Fruit fly (Drosophila melanogaster) whole organism, larva: ENCODE measurements around the gene ClC-a.

Experiments
- noc ChIP-seq: fragments of 200-800 bp; sonication (Bioruptor generic); optimal IDR thresholded peaks from 3 replicates; lab custom pipeline; 2019; ENCODE audit warnings: missing biosample characterization, mild to moderate bottlenecking, missing genetic modification characterization, moderate library complexity

Gene ClC-a

DNA sequence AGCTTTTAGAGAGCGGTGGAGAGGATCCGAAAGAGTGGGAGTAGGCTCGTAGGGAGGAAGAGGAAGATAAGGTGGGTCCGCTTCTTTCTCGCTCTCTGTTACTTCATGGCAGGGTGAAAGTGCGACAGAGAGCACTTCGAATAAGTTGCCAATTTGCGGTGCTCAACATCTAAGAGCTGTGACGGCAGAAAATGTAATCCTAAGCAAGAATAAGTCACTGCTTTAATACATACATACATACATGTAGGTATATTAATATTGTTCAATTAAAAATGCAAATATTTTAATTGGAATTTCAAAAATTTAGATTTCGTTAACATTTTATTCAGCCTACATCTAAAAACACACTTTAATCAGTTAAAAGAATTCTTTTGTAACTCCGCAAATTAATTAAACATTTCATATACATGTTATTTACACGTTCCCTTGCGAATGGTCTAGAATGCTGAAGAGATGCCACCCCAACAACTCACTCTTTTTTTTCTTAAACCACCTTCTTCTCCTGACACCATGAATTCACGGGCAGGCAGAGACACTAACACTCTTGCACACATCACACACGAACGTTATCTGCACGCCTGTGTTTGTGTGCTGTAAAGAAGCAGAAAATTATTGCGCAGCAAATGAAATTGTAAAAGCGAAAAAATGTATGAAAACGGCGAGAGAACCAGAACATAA is 54.4 kb downstream of the ClC-a start:
- TF ChIP-seq noc, result peak; percentile 40

DNA sequence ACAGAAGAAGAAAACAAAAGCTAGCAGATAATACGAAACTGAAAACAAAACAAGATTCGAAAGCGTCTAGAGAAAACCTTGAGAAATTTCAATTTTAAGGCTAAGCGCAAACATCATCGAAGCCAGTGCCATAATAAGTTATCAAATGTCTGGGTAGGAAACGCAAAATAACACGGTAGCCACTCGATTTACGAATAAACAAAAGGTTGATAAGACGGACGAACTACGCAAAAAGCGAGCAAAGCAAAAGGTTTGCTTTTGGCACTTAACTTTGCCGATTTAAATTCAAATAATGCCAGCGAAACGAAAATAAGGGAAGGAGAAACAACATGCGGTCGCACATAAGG is 54.9 kb downstream of the ClC-a start:
- TF ChIP-seq noc, result no peak

- TF ChIP-seq noc, result no peak
Measured at dm6 chr3R:11757197-11757856, 55.7 kb downstream of the ClC-a start.

- TF ChIP-seq noc, result no peak
Measured at dm6 chr3R:11756762-11757161, 56.2 kb downstream of the ClC-a start.

dm6 chr3R:11751756-11752155 is 61.3 kb downstream of the ClC-a start:
- no peak for TF ChIP-seq noc

DNA sequence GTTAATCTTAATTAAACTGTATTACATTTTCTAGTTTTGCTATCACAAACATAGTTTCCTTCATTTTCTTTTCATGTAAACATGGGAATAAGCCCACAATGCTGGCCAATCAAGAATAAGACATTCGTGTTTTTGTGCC is 62.8 kb downstream of the ClC-a start, which contains the start of gene CG43062:
TSS of gene CG43062 (plus strand) at position 40 of the 139 bp plus-strand sequence.
- TF ChIP-seq noc, result no peak

DNA sequence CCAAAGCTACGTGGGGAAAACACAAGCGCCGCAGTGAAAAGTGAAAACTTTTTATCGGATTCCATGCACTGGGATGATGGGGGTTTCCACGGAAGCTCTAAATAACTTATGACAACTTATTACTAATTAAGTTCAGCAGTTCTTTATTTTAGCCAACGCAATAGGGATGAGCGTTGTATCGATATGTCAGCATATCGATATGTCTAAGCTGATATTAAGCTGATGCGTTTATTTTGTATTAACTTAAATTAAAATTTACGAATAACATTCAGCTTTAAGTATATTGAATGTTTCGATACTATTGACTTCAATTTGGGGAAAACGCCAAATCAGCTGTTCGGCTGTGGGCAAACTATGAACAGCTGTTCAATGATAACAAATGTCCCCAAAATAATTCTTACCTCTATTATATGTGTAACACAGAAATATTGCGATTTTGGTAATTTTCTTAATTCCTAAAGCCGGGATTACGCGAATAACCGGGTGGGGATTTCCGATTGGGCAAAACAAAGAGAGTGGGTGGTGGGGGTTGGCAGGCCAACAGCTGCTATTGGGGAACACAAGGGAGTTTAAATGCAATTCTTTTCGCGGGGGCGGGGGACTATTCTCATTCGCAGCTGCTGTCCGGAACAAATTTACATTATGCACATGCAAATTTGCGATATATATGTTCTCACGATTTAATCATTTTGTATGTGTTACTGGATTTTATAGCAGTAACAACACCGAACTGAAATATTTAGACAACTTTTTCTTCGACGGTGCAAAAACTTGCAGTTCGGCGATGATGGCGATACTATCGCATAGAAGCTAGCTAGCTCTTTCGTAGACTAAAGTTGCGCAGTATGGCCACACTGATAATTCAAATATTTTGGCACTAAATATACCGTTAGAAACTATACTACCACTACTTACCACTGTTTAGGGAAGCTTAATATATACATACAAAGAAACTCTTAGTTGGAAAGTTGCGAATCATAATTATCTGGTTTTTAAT is 63.4 kb downstream of the ClC-a start, which contains the start of gene CG6923:
TSS of gene CG6923 (minus strand) at position 733 of the 997 bp plus-strand sequence.
- no peak for TF ChIP-seq noc
